Worm (Caenorhabditis elegans): ENCODE measurements around the gene lmd-3.

lmd-3 gene

ce11 chrV:8437358-8437757 is 7.2 kb downstream of the lmd-3 start:
- TF ChIP-seq sea-2 (GFP tag; optimal IDR thresholded peaks at IDR 0.05), result no peak
- TF ChIP-seq skn-1 (tag; optimal IDR thresholded peaks at IDR 0.05), result no peak
- TF ChIP-seq unc-62 (GFP tag; optimal IDR thresholded peaks at IDR 0.05), result peak; percentile 12
- TF ChIP-seq elt-1 (tag; optimal IDR thresholded peaks at IDR 0.05), result peak; percentile 49

ce11 chrV:8435292-8435691 is 9.3 kb downstream of the lmd-3 start:
- TF ChIP-seq skn-1 (tag; optimal IDR thresholded peaks at IDR 0.05) (no peak), fkh-10 (GFP tag; optimal IDR thresholded peaks at IDR 0.05) (peak; percentile 25)

- no peak for TF ChIP-seq ceh-82 (tag; optimal IDR thresholded peaks at IDR 0.05)
- peak; percentile 83 for TF ChIP-seq elt-2 (tag; optimal IDR thresholded peaks at IDR 0.05)
- no peak for TF ChIP-seq fkh-2 (tag; optimal IDR thresholded peaks at IDR 0.05)
- no peak for TF ChIP-seq nhr-76 (tag; optimal IDR thresholded peaks at IDR 0.05)
- TF ChIP-seq pha-4 (tag; optimal IDR thresholded peaks at IDR 0.05), result peak; percentile 69
- TF ChIP-seq elt-3 (tag; optimal IDR thresholded peaks at IDR 0.05), result no peak
- no peak for TF ChIP-seq ztf-11 (tag; optimal IDR thresholded peaks at IDR 0.05)
- peak; percentile 1 for TF ChIP-seq nhr-23 (tag; optimal IDR thresholded peaks at IDR 0.05)
- TF ChIP-seq unc-39 (tag; optimal IDR thresholded peaks at IDR 0.05), result no peak
- TF ChIP-seq nfya-1 (tag; optimal IDR thresholded peaks at IDR 0.05; ENCODE audit: insufficient read depth), result no peak
- TF ChIP-seq lin-15B (tag; optimal IDR thresholded peaks at IDR 0.05), result no peak
- no peak for TF ChIP-seq nhr-11 (tag; optimal IDR thresholded peaks at IDR 0.05)
- no peak for TF ChIP-seq daf-12 (tag; optimal IDR thresholded peaks at IDR 0.05)
- no peak for TF ChIP-seq mml-1 (tag; optimal IDR thresholded peaks at IDR 0.05)
- no peak for TF ChIP-seq sea-2 (GFP tag; optimal IDR thresholded peaks at IDR 0.05)
- TF ChIP-seq lin-39 (tag; optimal IDR thresholded peaks at IDR 0.05), result no peak
- no peak for TF ChIP-seq ZK546.5 (tag; optimal IDR thresholded peaks at IDR 0.05)
- TF ChIP-seq hmg-11 (tag; optimal IDR thresholded peaks at IDR 0.05), result no peak
- peak; percentile 50 for TF ChIP-seq pqm-1 (tag; optimal IDR thresholded peaks at IDR 0.05)
- TF ChIP-seq elt-1 (tag; optimal IDR thresholded peaks at IDR 0.05), result no peak
- peak; percentile 23 for TF ChIP-seq nhr-25 (tag; optimal IDR thresholded peaks at IDR 0.05)
- TF ChIP-seq R02D3.7 (tag; optimal IDR thresholded peaks at IDR 0.05), result no peak
- no peak for TF ChIP-seq tbx-2 (tag; optimal IDR thresholded peaks at IDR 0.05)
- no peak for TF ChIP-seq ama-1 (optimal IDR thresholded peaks at IDR 0.05)
Measured at ce11 chrV:8434400-8434827, 10.2 kb downstream of the lmd-3 start.

ce11 chrV:8428585-8429414 is 15.8 kb downstream of the lmd-3 start:
- TF ChIP-seq eor-1 (tag; optimal IDR thresholded peaks at IDR 0.05), result no peak
- TF ChIP-seq egl-5 (tag; optimal IDR thresholded peaks at IDR 0.05), result peak; percentile 54
- TF ChIP-seq lin-39 (tag; optimal IDR thresholded peaks at IDR 0.05), result no peak
- TF ChIP-seq hmg-11 (tag; optimal IDR thresholded peaks at IDR 0.05), result peak; percentile 54
- TF ChIP-seq nfya-1 (tag; optimal IDR thresholded peaks at IDR 0.05; ENCODE audit: insufficient read depth), result peak; percentile 44

ce11 chrV:8426741-8427457 is 17.7 kb downstream of the lmd-3 start:
- TF ChIP-seq nhr-25 (tag; optimal IDR thresholded peaks at IDR 0.05) (peak; percentile 3), elt-2 (tag; optimal IDR thresholded peaks at IDR 0.05) (peak; percentile 75), jun-1 (tag; optimal IDR thresholded peaks at IDR 0.05) (peak; percentile 7), pqm-1 (tag; optimal IDR thresholded peaks at IDR 0.05) (peak; percentile 23), ceh-82 (tag; optimal IDR thresholded peaks at IDR 0.05) (no peak), ama-1 (optimal IDR thresholded peaks at IDR 0.05) (no peak), nhr-23 (tag; optimal IDR thresholded peaks at IDR 0.05) (peak; percentile 37), nhr-43 (tag; optimal IDR thresholded peaks at IDR 0.05; ENCODE audit: poor library complexity, severe bottlenecking) (peak; percentile 55)
